Worm (Caenorhabditis elegans): ENCODE results near the gene acl-12.

The acl-12 gene

DNA sequence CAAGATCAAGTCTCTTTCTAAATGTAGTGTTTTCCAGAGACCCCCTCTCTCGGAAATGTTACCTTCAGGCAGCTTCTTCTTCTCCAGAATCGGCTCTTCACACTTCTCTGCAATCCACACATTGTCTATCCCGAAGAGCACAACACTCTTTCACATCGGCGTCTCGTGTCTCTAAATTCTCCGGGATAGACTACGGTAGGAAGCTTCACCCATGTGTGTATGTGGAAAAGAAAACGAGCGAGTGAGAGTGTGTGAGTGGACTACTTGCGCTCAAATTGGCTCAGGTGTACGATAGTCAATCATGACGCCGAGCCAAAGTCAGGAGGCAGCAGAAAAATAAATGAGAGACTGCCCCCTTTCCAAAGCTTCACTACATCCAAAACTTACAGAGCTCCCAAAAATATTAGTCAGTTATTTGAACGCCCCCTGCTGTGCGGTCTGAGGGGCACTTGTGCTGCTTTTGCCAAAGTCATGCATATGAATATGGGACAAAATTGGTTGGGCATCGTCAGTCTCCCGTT is 14.8 kb upstream of the acl-12 start:
- TF ChIP-seq ztf-16 (tag; optimal IDR thresholded peaks at IDR 0.05) (no peak), nfya-1 (tag; optimal IDR thresholded peaks at IDR 0.05) (no peak), syd-9 (tag; optimal IDR thresholded peaks at IDR 0.05) (no peak), npax-4 (tag; optimal IDR thresholded peaks at IDR 0.05) (no peak), sdc-2 (tag; optimal IDR thresholded peaks at IDR 0.05) (no peak), hlh-8 (tag; optimal IDR thresholded peaks at IDR 0.05) (no peak), T23F11.4 (GFP tag; optimal IDR thresholded peaks at IDR 0.05) (no peak), ama-1 (optimal IDR thresholded peaks at IDR 0.05) (no peak), C38D4.7 (GFP tag; optimal IDR thresholded peaks at IDR 0.05) (peak; percentile 3), dmd-4 (tag; optimal IDR thresholded peaks at IDR 0.05; ENCODE audit: borderline replicate concordance) (no peak), ceh-31 (tag; optimal IDR thresholded peaks at IDR 0.05) (peak; percentile 41), pqm-1 (tag; optimal IDR thresholded peaks at IDR 0.05) (no peak), C08G9.2 (tag; optimal IDR thresholded peaks at IDR 0.05) (no peak), ceh-6 (GFP tag; optimal IDR thresholded peaks at IDR 0.05) (no peak), ceh-24 (tag; optimal IDR thresholded peaks at IDR 0.05) (no peak), fax-1 (tag; optimal IDR thresholded peaks at IDR 0.05) (no peak), ceh-2 (tag; optimal IDR thresholded peaks at IDR 0.05) (no peak), ceh-45 (GFP tag; IDR thresholded peaks at IDR 0.05) (no peak), ref-2 (tag; optimal IDR thresholded peaks at IDR 0.05) (peak; percentile 48)

DNA sequence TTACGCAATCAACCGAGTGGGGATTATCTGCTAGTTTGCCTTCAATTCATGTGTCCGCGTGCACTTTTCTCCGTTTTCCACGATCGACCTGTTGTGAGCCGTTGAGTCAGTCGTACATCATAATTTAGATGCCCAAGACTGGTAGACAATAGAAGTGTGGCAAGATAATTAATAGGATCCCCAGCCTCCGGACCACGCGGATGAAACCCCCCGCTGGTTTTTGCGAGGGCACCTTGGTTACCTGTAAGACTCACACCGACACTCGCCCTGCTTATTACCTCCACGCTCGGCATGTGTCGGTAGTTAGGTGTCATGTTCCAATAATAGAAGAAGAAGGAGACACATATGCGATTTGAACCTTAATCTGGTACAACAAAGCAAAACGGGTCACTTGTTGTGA is 13.6 kb upstream of the acl-12 start:
- TF ChIP-seq fkh-10 (GFP tag; optimal IDR thresholded peaks at IDR 0.05) (no peak), pha-4 (tag; optimal IDR thresholded peaks at IDR 0.05) (no peak), unc-42 (tag; optimal IDR thresholded peaks at IDR 0.05) (no peak), tbx-2 (tag; optimal IDR thresholded peaks at IDR 0.05) (no peak), ceh-34 (tag; optimal IDR thresholded peaks at IDR 0.05) (no peak), che-1 (tag; optimal IDR thresholded peaks at IDR 0.05) (no peak), nfya-1 (tag; optimal IDR thresholded peaks at IDR 0.05) (no peak), ceh-19 (GFP tag; optimal IDR thresholded peaks at IDR 0.05) (no peak), lin-11 (tag; optimal IDR thresholded peaks at IDR 0.05) (no peak), ceh-30 (tag; optimal IDR thresholded peaks at IDR 0.05) (no peak), hlh-13 (GFP tag; optimal IDR thresholded peaks at IDR 0.05) (no peak), ceh-2 (tag; optimal IDR thresholded peaks at IDR 0.05) (no peak), F13H6.1 (tag; optimal IDR thresholded peaks at IDR 0.05) (no peak), unc-55 (GFP tag; optimal IDR thresholded peaks at IDR 0.05) (no peak), ceh-6 (GFP tag; optimal IDR thresholded peaks at IDR 0.05) (no peak), rnt-1 (tag; optimal IDR thresholded peaks at IDR 0.05) (no peak), hlh-6 (tag; optimal IDR thresholded peaks at IDR 0.05) (no peak), mec-3 (tag; optimal IDR thresholded peaks at IDR 0.05; ENCODE audit: borderline replicate concordance) (no peak), syd-9 (tag; optimal IDR thresholded peaks at IDR 0.05) (no peak), madf-2 (tag; optimal IDR thresholded peaks at IDR 0.05) (no peak), ama-1 (optimal IDR thresholded peaks at IDR 0.05) (no peak), elt-4 (tag; optimal IDR thresholded peaks at IDR 0.05) (no peak), pqm-1 (tag; optimal IDR thresholded peaks at IDR 0.05) (no peak), ref-2 (tag; optimal IDR thresholded peaks at IDR 0.05) (peak; percentile 87), ceh-48 (tag; optimal IDR thresholded peaks at IDR 0.05) (no peak), unc-3 (GFP tag; conservative IDR thresholded peaks at IDR 0.05) (no peak), unc-3 (tag; optimal IDR thresholded peaks at IDR 0.05) (no peak), zip-5 (tag; optimal IDR thresholded peaks at IDR 0.05) (no peak), ceh-18 (tag; optimal IDR thresholded peaks at IDR 0.05) (no peak), ceh-14 (tag; optimal IDR thresholded peaks at IDR 0.05) (no peak), sdc-2 (tag; optimal IDR thresholded peaks at IDR 0.05) (no peak), ttx-3 (tag; optimal IDR thresholded peaks at IDR 0.05) (no peak), fax-1 (tag; optimal IDR thresholded peaks at IDR 0.05) (no peak), ceh-31 (tag; optimal IDR thresholded peaks at IDR 0.05) (peak; percentile 47), sox-2 (GFP tag; IDR thresholded peaks at IDR 0.05) (peak; percentile 30; the same call in 1 of the 2 replicates), T23F11.4 (GFP tag; optimal IDR thresholded peaks at IDR 0.05) (peak; percentile 0)
